Fruit fly (Drosophila melanogaster) whole organism, prepupa: ENCODE results near the gene Usp12-46.

Source experiments
- Blimp-1 ChIP-seq: fragments of 200-800 bp; sonication (Bioruptor generic); optimal IDR thresholded peaks from 3 replicates; lab custom pipeline; 2017; ENCODE audit warnings: missing biosample characterization, missing genetic modification characterization, mild to moderate bottlenecking, moderate library complexity, missing genetic modification reagents
- CG11294 ChIP-seq: fragments of 200-800 bp; sonication (Bioruptor generic); IDR thresholded peaks from 2 replicates; pipeline ENCODE4 v1.3.6; 2022; ENCODE audit warnings: missing biosample characterization, missing genetic modification characterization
- CG1621 ChIP-seq: fragments of 200-800 bp; sonication (Bioruptor generic); optimal IDR thresholded peaks from 3 replicates; lab custom pipeline; 2018; ENCODE audit warnings: missing biosample characterization, mild to moderate bottlenecking, missing genetic modification characterization
- CG3919 ChIP-seq: fragments of 200-800 bp; sonication (Bioruptor generic); optimal IDR thresholded peaks from 3 replicates; lab custom pipeline; 2016; ENCODE audit warnings: missing biosample characterization, missing genetic modification characterization
- CG8319 ChIP-seq: fragments of 200-800 bp; sonication (Bioruptor generic); optimal IDR thresholded peaks from 3 replicates; lab custom pipeline; 2016; ENCODE audit warnings: missing biosample characterization, missing genetic modification characterization
- Eip78C ChIP-seq: fragments of 200-800 bp; sonication (Bioruptor generic); peaks from one replicate; lab custom pipeline; 2016; ENCODE audit warnings: missing biosample characterization, missing genetic modification characterization
- Gug ChIP-seq: fragments of 200-800 bp; sonication (Bioruptor generic); IDR thresholded peaks from 2 replicates; pipeline ENCODE4 v1.3.6; 2022; ENCODE audit warnings: missing biosample characterization, missing genetic modification characterization
- Lpt ChIP-seq: fragments of 200-800 bp; sonication (Bioruptor generic); optimal IDR thresholded peaks from 3 replicates; lab custom pipeline; 2016; ENCODE audit warnings: missing biosample characterization, missing genetic modification characterization
- Sox14 ChIP-seq: fragments of 200-800 bp; sonication (Bioruptor generic); optimal IDR thresholded peaks from 3 replicates; lab custom pipeline; 2016; ENCODE audit warnings: missing biosample characterization, missing genetic modification characterization
- cyc ChIP-seq: fragments of 200-800 bp; sonication (Bioruptor generic); optimal IDR thresholded peaks from 3 replicates; lab custom pipeline; 2016; ENCODE audit warnings: missing biosample characterization, missing genetic modification characterization
- fkh ChIP-seq: fragments of 200-800 bp; sonication (Bioruptor generic); optimal IDR thresholded peaks from 3 replicates; lab custom pipeline; 2017; ENCODE audit warnings: missing biosample characterization, mild to moderate bottlenecking, missing genetic modification characterization, moderate library complexity
- pdm3 ChIP-seq: fragments of 200-800 bp; sonication (Bioruptor generic); optimal IDR thresholded peaks from 3 replicates; lab custom pipeline; 2016; ENCODE audit warnings: missing biosample characterization, missing genetic modification characterization
- vri ChIP-seq: fragments of 200-800 bp; sonication (Bioruptor generic); optimal IDR thresholded peaks from 3 replicates; lab custom pipeline; 2016; ENCODE audit warnings: missing biosample characterization, mild to moderate bottlenecking, missing genetic modification characterization

DNA sequence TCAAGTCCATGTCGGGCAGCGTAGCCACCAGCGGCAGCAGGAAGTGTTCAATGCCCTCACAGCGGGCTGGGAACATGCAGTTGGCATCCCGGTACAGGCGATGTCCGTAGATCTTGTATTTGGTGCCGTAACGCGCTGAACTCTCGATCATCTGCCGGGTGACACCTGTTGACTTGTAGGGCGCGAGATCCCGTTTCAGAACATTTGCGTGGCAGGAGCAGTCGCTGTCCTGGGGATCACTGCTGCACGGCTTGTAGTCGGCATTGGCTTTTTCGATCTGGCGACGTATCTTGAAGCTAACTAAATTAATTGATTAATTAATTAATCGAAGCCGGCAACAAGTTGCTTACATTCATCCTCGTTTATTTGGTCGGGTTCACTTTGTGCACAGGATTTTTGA is 662 bp upstream of the Usp12-46 start:
- TF ChIP-seq CG8319 (no peak), vri (GFP tag; lab: Kevin White, UChicago) (no peak), Sox14 (GFP tag; lab: Kevin White, UChicago) (no peak), cyc (GFP tag; lab: Kevin White, UChicago) (no peak), Gug (GFP tag; lab: Robert Waterston, UW) (no peak), Lpt (no peak), fkh (GFP tag; lab: Kevin White, UChicago) (no peak), CG11294 (GFP tag; lab: Robert Waterston, UW) (no peak), Eip78C (GFP tag; lab: Kevin White, UChicago) (no peak), CG1621 (tag; lab: Kevin White, UChicago) (no peak), pdm3 (GFP tag; lab: Kevin White, UChicago) (no peak), CG3919 (GFP tag; lab: Kevin White, UChicago) (no peak), Blimp-1 (GFP tag; lab: Kevin White, UChicago) (no peak)
